Worm (Caenorhabditis elegans) whole organism, L4/young adult: Measurements from ENCODE around the gene C39E9.7.

Source experiments
- W03F9.2 ChIP-seq: fragments of 150-350 bp; optimal IDR thresholded peaks from 2 replicates; lab custom pipeline; 2014; ENCODE audit warnings: missing biosample characterization, missing genetic modification characterization
- dao-5 ChIP-seq: sonication (generic microtip); optimal IDR thresholded peaks from 2 replicates; lab custom pipeline; 2016; ENCODE audit warnings: missing genotype, missing genetic modification characterization, moderate library complexity, missing compliant biosample characterization
- him-1 ChIP-seq: sonication (generic microtip); optimal IDR thresholded peaks from 2 replicates; lab custom pipeline; 2016; ENCODE audit warnings: missing genotype, missing genetic modification reagents, missing genetic modification characterization, missing compliant biosample characterization

DNA sequence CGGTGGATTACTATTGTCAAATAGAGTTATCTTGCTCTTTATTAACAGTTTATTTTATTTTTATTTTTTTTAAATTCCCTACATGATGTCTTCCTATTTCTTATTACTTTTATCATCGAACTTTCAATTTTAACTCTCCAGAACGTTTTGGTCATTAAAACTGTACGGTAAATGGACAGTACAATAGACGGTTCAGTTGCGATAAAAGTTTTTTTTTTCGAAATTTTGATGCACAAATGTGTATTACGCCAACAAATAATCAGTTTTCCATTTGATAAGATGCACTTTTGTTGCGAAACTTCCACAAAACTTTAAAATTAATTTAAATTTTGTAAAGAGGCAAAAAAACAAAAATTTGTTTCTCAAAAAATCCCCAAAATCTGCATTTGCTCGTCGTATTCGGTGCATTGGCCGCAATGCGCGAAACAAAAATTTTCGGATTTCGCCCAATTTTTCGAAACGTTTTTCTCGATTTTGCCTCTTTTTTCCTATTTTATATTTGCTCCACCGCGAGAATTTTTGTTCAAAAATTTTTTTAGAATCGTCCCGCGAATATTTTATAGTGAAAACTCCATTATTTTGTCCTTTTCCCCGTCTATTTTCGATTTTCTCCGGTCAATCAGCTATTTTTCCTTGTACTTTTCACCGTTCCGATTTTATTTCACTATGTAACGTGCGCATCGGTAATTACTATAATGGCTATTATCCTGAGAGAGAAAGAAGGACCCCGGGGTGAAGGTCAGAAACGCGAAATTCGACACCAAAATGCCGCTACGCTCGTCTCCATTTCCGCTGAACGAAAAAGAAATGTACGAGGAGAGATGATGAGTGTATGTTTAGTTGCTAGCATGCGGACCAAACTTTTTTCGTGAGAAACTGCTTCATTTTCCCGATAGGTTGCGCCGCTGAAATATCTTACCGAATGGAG is 47.5 kb downstream of the C39E9.7 start:
- no peak for TF ChIP-seq W03F9.2 (tag; lab: Kevin White, UChicago)
- TF ChIP-seq him-1, result no peak
- TF ChIP-seq dao-5 (tag; lab: Kevin White, UChicago), result no peak
